Worm (Caenorhabditis elegans): Measurements from ENCODE around the gene Y39A3B.1.

Gene Y39A3B.1

ce11 chrIII:2008334-2008733, 2.5 kb downstream of the Y39A3B.1 start:
- TF ChIP-seq unc-62 (GFP tag; optimal IDR thresholded peaks at IDR 0.05), result no peak

- TF ChIP-seq unc-62 (GFP tag; optimal IDR thresholded peaks at IDR 0.05), result no peak
These were observed 3.1 kb downstream of the Y39A3B.1 start for ce11 chrIII:2008894-2009293.

ce11 chrIII:2012561-2012960, 6.7 kb downstream of the Y39A3B.1 start:
- no peak for TF ChIP-seq unc-62 (GFP tag; optimal IDR thresholded peaks at IDR 0.05)

ce11 chrIII:2013156-2013854, 7.5 kb downstream of the Y39A3B.1 start:
- no peak for TF ChIP-seq unc-62 (GFP tag; optimal IDR thresholded peaks at IDR 0.05)

- TF ChIP-seq unc-62 (GFP tag; optimal IDR thresholded peaks at IDR 0.05), result no peak
These were observed 9.7 kb downstream of the Y39A3B.1 start for ce11 chrIII:2015494-2015893.

- TF ChIP-seq unc-62 (GFP tag; optimal IDR thresholded peaks at IDR 0.05), result no peak
These were observed 15.7 kb downstream of the Y39A3B.1 start, which contains the start of gene ckr-2 for ce11 chrIII:2021495-2021894. TSS of gene ckr-2 (minus strand) at chrIII:2021595.

ce11 chrIII:2027517-2027916, 21.7 kb downstream of the Y39A3B.1 start:
- no peak for TF ChIP-seq unc-62 (GFP tag; optimal IDR thresholded peaks at IDR 0.05)

ce11 chrIII:2030776-2031565, 25.1 kb downstream of the Y39A3B.1 start:
- TF ChIP-seq unc-62 (GFP tag; optimal IDR thresholded peaks at IDR 0.05), result no peak

- TF ChIP-seq unc-62 (GFP tag; optimal IDR thresholded peaks at IDR 0.05), result no peak
These were observed 25.9 kb downstream of the Y39A3B.1 start for ce11 chrIII:2031746-2032145.

- no peak for TF ChIP-seq unc-62 (GFP tag; optimal IDR thresholded peaks at IDR 0.05)
These were observed 26.7 kb downstream of the Y39A3B.1 start for ce11 chrIII:2032327-2033093.

ce11 chrIII:2047907-2048306, 42.1 kb downstream of the Y39A3B.1 start, which contains the start of gene dpy-1:
TSS of gene dpy-1 (minus strand) at chrIII:2048007.
- no peak for TF ChIP-seq unc-62 (GFP tag; optimal IDR thresholded peaks at IDR 0.05)

- TF ChIP-seq unc-62 (GFP tag; optimal IDR thresholded peaks at IDR 0.05), result no peak
These were observed 44.0 kb downstream of the Y39A3B.1 start for ce11 chrIII:2049825-2050224.

ce11 chrIII:2050494-2050893, 44.7 kb downstream of the Y39A3B.1 start:
- TF ChIP-seq unc-62 (GFP tag; optimal IDR thresholded peaks at IDR 0.05), result no peak

- no peak for TF ChIP-seq unc-62 (GFP tag; optimal IDR thresholded peaks at IDR 0.05)
These were observed 47.6 kb downstream of the Y39A3B.1 start for ce11 chrIII:2053433-2053832.

- no peak for TF ChIP-seq unc-62 (GFP tag; optimal IDR thresholded peaks at IDR 0.05)
These were observed 48.3 kb downstream of the Y39A3B.1 start, which contains the start of gene M01E10.3 for ce11 chrIII:2054084-2054483. TSS of gene M01E10.3 (minus strand) at chrIII:2054184.

- no peak for TF ChIP-seq unc-62 (GFP tag; optimal IDR thresholded peaks at IDR 0.05)
These were observed 51.7 kb downstream of the Y39A3B.1 start, which contains the start of gene Y39A3A.2 for ce11 chrIII:2057570-2057969. TSS of gene Y39A3A.2 (minus strand) at chrIII:2057670.
